Fruit fly (Drosophila melanogaster): ENCODE results near the gene ewg.

The ewg gene

dm6 chrX:263728-264344 is 15.7 kb downstream of the ewg start, which contains the start of gene CG13377:
CG13377 (minus strand) TSS chrX:263999.
- peak; percentile 49 for TF ChIP-seq tj (GFP tag; optimal IDR thresholded peaks at IDR 0.05)
- TF ChIP-seq Crg-1 (GFP tag; optimal IDR thresholded peaks at IDR 0.05), result no peak
- TF ChIP-seq bab1 (GFP tag; optimal IDR thresholded peaks at IDR 0.05), result peak; percentile 20
- TF ChIP-seq CG1620 (GFP tag; optimal IDR thresholded peaks at IDR 0.05), result peak; percentile 2
- TF ChIP-seq CG7101 (tag; optimal IDR thresholded peaks at IDR 0.05), result no peak
- no peak for TF ChIP-seq pad (GFP tag; optimal IDR thresholded peaks at IDR 0.05)
- TF ChIP-seq ovo (GFP tag; optimal IDR thresholded peaks at IDR 0.05), result no peak

dm6 chrX:262836-263235 is 16.7 kb downstream of the ewg start:
- TF ChIP-seq CG1620 (GFP tag; optimal IDR thresholded peaks at IDR 0.05) (no peak), Clk (GFP tag; optimal IDR thresholded peaks at IDR 0.05) (no peak), kay (GFP tag; ENCODE audit: borderline replicate concordance) (no peak), tj (GFP tag; optimal IDR thresholded peaks at IDR 0.05) (no peak), CG33017 (tag; optimal IDR thresholded peaks at IDR 0.05) (no peak)

DNA sequence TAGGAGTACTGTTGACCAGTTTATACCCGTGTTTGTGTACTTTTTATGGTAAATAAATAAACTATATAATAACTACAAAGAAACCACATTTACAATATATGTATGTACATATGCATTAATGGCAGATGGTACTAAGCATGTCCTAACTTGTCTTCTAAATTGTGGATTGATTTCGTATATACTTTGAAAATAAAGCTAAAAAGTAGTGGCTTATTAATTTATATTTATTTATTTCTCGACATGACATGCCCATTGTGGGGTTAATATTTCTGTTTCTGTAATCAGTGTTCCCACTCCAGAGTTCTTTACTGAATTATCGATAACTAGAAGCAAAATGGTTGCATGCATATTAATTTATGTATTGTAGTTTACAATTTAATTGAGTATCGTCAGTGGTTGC is 24.1 kb downstream of the ewg start, which contains the start of gene cin:
TSS of gene cin (plus strand) at position 306 of the 400 bp plus-strand sequence.
- TF ChIP-seq CG1620 (GFP tag; optimal IDR thresholded peaks at IDR 0.05) (peak; percentile 48), CG14711 (tag; optimal IDR thresholded peaks at IDR 0.05) (peak; percentile 69), Mnt (GFP tag; optimal IDR thresholded peaks at IDR 0.05) (peak; percentile 25), tj (GFP tag; optimal IDR thresholded peaks at IDR 0.05) (peak; percentile 5), Clk (GFP tag; optimal IDR thresholded peaks at IDR 0.05) (no peak), cnc (optimal IDR thresholded peaks at IDR 0.05) (no peak), CG7045 (GFP tag; optimal IDR thresholded peaks at IDR 0.05) (no peak), CG11617 (GFP tag; optimal IDR thresholded peaks at IDR 0.05) (peak; percentile 57), pad (GFP tag; optimal IDR thresholded peaks at IDR 0.05) (peak; percentile 23), ovo (GFP tag; optimal IDR thresholded peaks at IDR 0.05) (no peak), toe (GFP tag; optimal IDR thresholded peaks at IDR 0.05) (no peak), Hr96 (GFP tag; optimal IDR thresholded peaks at IDR 0.05) (no peak), CG12768 (GFP tag; optimal IDR thresholded peaks at IDR 0.05) (peak; percentile 12), CG33017 (tag; optimal IDR thresholded peaks at IDR 0.05) (peak; percentile 41), CG7101 (tag; optimal IDR thresholded peaks at IDR 0.05) (peak; percentile 72), kay (GFP tag; ENCODE audit: borderline replicate concordance) (no peak), Crg-1 (GFP tag; optimal IDR thresholded peaks at IDR 0.05) (peak; percentile 26), CG5204 (GFP tag; optimal IDR thresholded peaks at IDR 0.05) (no peak), bab1 (GFP tag; optimal IDR thresholded peaks at IDR 0.05) (peak; percentile 77)

dm6 chrX:254690-255089 is 24.8 kb downstream of the ewg start, which contains the start of gene CG42376:
CG42376 (plus strand) TSS chrX:254876.
- TF ChIP-seq CG7045 (GFP tag; optimal IDR thresholded peaks at IDR 0.05) (no peak), CG7101 (tag; optimal IDR thresholded peaks at IDR 0.05) (no peak), CG33017 (tag; optimal IDR thresholded peaks at IDR 0.05) (no peak), bab1 (GFP tag; optimal IDR thresholded peaks at IDR 0.05) (peak; percentile 45), kay (GFP tag; ENCODE audit: borderline replicate concordance) (peak; percentile 72), CG14711 (tag; optimal IDR thresholded peaks at IDR 0.05) (peak; percentile 91), Clk (GFP tag; optimal IDR thresholded peaks at IDR 0.05) (no peak)

dm6 chrX:247329-247728 is 32.2 kb downstream of the ewg start:
- TF ChIP-seq Clk (GFP tag; optimal IDR thresholded peaks at IDR 0.05) (no peak), CG7045 (GFP tag; optimal IDR thresholded peaks at IDR 0.05) (no peak), Mnt (GFP tag; optimal IDR thresholded peaks at IDR 0.05) (no peak), Crg-1 (GFP tag; optimal IDR thresholded peaks at IDR 0.05) (no peak), CG14711 (tag; optimal IDR thresholded peaks at IDR 0.05) (no peak), CG12768 (GFP tag; optimal IDR thresholded peaks at IDR 0.05) (no peak), tj (GFP tag; optimal IDR thresholded peaks at IDR 0.05) (no peak), pad (GFP tag; optimal IDR thresholded peaks at IDR 0.05) (no peak), toe (GFP tag; optimal IDR thresholded peaks at IDR 0.05) (no peak), CG1620 (GFP tag; optimal IDR thresholded peaks at IDR 0.05) (no peak), CG11617 (GFP tag; optimal IDR thresholded peaks at IDR 0.05) (no peak)

- TF ChIP-seq cnc (optimal IDR thresholded peaks at IDR 0.05) (no peak), cic (GFP tag; optimal IDR thresholded peaks at IDR 0.05) (no peak), CG1620 (GFP tag; optimal IDR thresholded peaks at IDR 0.05) (peak; percentile 64), CG14711 (tag; optimal IDR thresholded peaks at IDR 0.05) (peak; percentile 14), ovo (GFP tag; optimal IDR thresholded peaks at IDR 0.05) (peak; percentile 88), CG7101 (tag; optimal IDR thresholded peaks at IDR 0.05) (peak; percentile 16), Crg-1 (GFP tag; optimal IDR thresholded peaks at IDR 0.05) (no peak), toe (GFP tag; optimal IDR thresholded peaks at IDR 0.05) (peak; percentile 4), pad (GFP tag; optimal IDR thresholded peaks at IDR 0.05) (peak; percentile 24), Mnt (GFP tag; optimal IDR thresholded peaks at IDR 0.05) (peak; percentile 55), CG33017 (tag; optimal IDR thresholded peaks at IDR 0.05) (no peak), CG11617 (GFP tag; optimal IDR thresholded peaks at IDR 0.05) (no peak), bab1 (GFP tag; optimal IDR thresholded peaks at IDR 0.05) (peak; percentile 92)
Measured at dm6 chrX:245802-246201, 33.7 kb downstream of the ewg start, which contains the start of the genes CG3038 and G9a. CG3038 (minus strand) TSS chrX:245856. G9a (plus strand) TSS chrX:245978.

Measured in whole organism, adult.